Worm (Caenorhabditis elegans) whole organism, early embryonic: ENCODE measurements around the gene F10B5.3.

ENCODE experiments used
- B0310.2 ChIP-seq: sonication (generic microtip); optimal IDR thresholded peaks from 2 replicates; lab custom pipeline; 2016; ENCODE audit warnings: mild to moderate bottlenecking, missing genetic modification characterization, missing compliant biosample characterization
- aly-1 ChIP-seq: sonication (generic microtip); optimal IDR thresholded peaks from 2 replicates; lab custom pipeline; 2016; ENCODE audit warnings: missing genetic modification characterization, missing compliant biosample characterization
- ama-1 ChIP-seq: fragments of 150-350 bp; optimal IDR thresholded peaks from 2 replicates; lab custom pipeline; 2014
- ets-7 ChIP-seq: sonication (generic microtip); optimal IDR thresholded peaks from 2 replicates; lab custom pipeline; 2016; ENCODE audit warnings: missing genotype, missing genetic modification characterization, missing compliant biosample characterization
- flt-1 ChIP-seq: fragments of 200-800 bp; sonication (Bioruptor generic); IDR thresholded peaks from 2 replicates; pipeline ENCODE4 v1.3.6; 2022; ENCODE audit warnings: missing genetic modification characterization, missing compliant biosample characterization
- hmbx-1 ChIP-seq: sonication (generic microtip); optimal IDR thresholded peaks from 2 replicates; lab custom pipeline; 2016; ENCODE audit warnings: mild to moderate bottlenecking, missing genetic modification characterization, missing compliant biosample characterization
- hmg-4 ChIP-seq: fragments of 200-800 bp; sonication (Bioruptor generic); optimal IDR thresholded peaks from 2 replicates; lab custom pipeline; 2018; ENCODE audit warnings: mild to moderate bottlenecking, missing genetic modification characterization, missing compliant biosample characterization
- hnd-1 ChIP-seq: sonication (generic microtip); optimal IDR thresholded peaks from 2 replicates; lab custom pipeline; 2016; ENCODE audit warnings: missing genetic modification characterization, missing compliant biosample characterization
- pes-1 ChIP-seq: fragments of 200-800 bp; sonication (Bioruptor generic); IDR thresholded peaks from 2 replicates; pipeline ENCODE4 v1.3.6; 2022; ENCODE audit warnings: missing genetic modification reagents, missing genetic modification characterization, missing compliant biosample characterization
- scrt-1 ChIP-seq: fragments of 200-800 bp; sonication (Bioruptor generic); IDR thresholded peaks from 2 replicates; pipeline ENCODE4 v1.3.6; 2022; ENCODE audit warnings: missing genetic modification characterization, missing compliant biosample characterization
- sea-1 ChIP-seq: fragments of 200-800 bp; sonication (Bioruptor generic); conservative IDR thresholded peaks from 2 replicates; pipeline ENCODE4 v1.3.6; 2022; ENCODE audit warnings: missing genetic modification characterization, missing compliant biosample characterization
- tbx-11 ChIP-seq: fragments of 200-800 bp; sonication (Bioruptor generic); IDR thresholded peaks from 2 replicates; pipeline ENCODE4 v1.3.6; 2022; ENCODE audit warnings: missing genetic modification characterization, missing compliant biosample characterization
- tbx-37 ChIP-seq: fragments of 200-800 bp; sonication (Bioruptor generic); conservative IDR thresholded peaks from 2 replicates; pipeline ENCODE4 v1.3.6; 2022; ENCODE audit warnings: missing genetic modification reagents, missing genetic modification characterization, missing compliant biosample characterization

DNA sequence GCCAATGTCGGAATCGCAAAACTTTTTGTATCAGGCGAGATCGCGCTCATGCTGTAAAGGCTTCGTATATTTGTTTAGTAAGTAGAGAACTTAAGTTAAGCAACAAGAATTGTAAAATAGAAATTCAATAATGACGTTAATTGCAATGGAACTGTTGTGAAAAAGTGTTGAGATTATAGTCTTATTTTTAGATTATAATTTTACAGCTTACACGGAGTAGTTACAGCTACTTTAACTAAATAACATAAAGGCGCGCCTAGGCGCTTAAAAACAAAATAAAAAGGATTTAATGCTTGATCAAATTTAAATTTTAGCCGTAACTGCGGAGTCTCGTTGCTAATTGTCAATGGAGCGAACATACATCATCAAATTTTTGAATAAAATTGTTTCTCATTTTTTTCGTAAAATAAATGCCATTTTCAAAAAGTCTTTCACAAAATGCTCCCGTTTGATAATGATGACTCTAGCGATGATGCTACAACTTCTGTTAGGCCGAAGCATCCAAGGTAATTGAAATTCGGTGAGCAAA, 12.4 kb upstream of the F10B5.3 start, which contains the start of the genes emb-27 and rrf-3:
- TF ChIP-seq ama-1 (lab: Kevin White, UChicago) (no peak), sea-1 (GFP tag; lab: Robert Waterston, UW) (no peak), B0310.2 (tag; lab: Kevin White, UChicago) (no peak), pes-1 (GFP tag; lab: Robert Waterston, UW) (no peak), flt-1 (GFP tag; lab: Robert Waterston, UW) (no peak), hmbx-1 (tag; lab: Kevin White, UChicago) (no peak), hmg-4 (GFP tag; lab: Kevin White, UChicago) (no peak), hnd-1 (no peak), ets-7 (tag; lab: Kevin White, UChicago) (no peak), scrt-1 (GFP tag; lab: Robert Waterston, UW) (no peak), aly-1 (tag; lab: Kevin White, UChicago) (no peak), tbx-11 (GFP tag; lab: Robert Waterston, UW) (no peak), tbx-37 (GFP tag; lab: Robert Waterston, UW) (no peak)
